Fruit fly (Drosophila melanogaster) whole organism, embryonic: Measurements from ENCODE around the gene CG15283.

Source experiments
- Aef1 ChIP-seq: fragments of 200-800 bp; sonication (Bioruptor generic); IDR thresholded peaks from 3 replicates; pipeline ENCODE4 v1.3.6; 2022; ENCODE audit warnings: missing biosample characterization, missing genetic modification characterization
- Atf3 ChIP-seq: fragments of 200-800 bp; sonication (Bioruptor generic); optimal IDR thresholded peaks from 3 replicates; lab custom pipeline; 2016; ENCODE audit warnings: missing biosample characterization, missing genetic modification characterization
- Bdp1 ChIP-seq: fragments of 200-800 bp; sonication (Bioruptor generic); optimal IDR thresholded peaks from 3 replicates; lab custom pipeline; 2016; ENCODE audit warnings: missing biosample characterization, missing genetic modification characterization
- CG1024 ChIP-seq: fragments of 200-800 bp; sonication (Bioruptor generic); IDR thresholded peaks from 2 replicates; pipeline ENCODE4 v1.3.6; 2022; ENCODE audit warnings: missing biosample characterization, missing genetic modification characterization
- CG12071 ChIP-seq: fragments of 200-800 bp; sonication (Bioruptor generic); optimal IDR thresholded peaks from 3 replicates; lab custom pipeline; 2018; ENCODE audit warnings: missing biosample characterization, mild to moderate bottlenecking, missing genetic modification characterization
- CG13775 ChIP-seq: fragments of 200-800 bp; sonication (Bioruptor generic); optimal IDR thresholded peaks from 3 replicates; lab custom pipeline; 2017; ENCODE audit warnings: missing biosample characterization, mild to moderate bottlenecking, missing genetic modification characterization
- CG13894 ChIP-seq: fragments of 200-800 bp; sonication (Bioruptor generic); optimal IDR thresholded peaks from 3 replicates; lab custom pipeline; 2018; ENCODE audit warnings: missing biosample characterization, mild to moderate bottlenecking, missing genetic modification characterization, moderate library complexity
- CG18599 ChIP-seq: fragments of 200-800 bp; sonication (Bioruptor generic); optimal IDR thresholded peaks from 3 replicates; lab custom pipeline; 2017; ENCODE audit warnings: missing biosample characterization, missing genetic modification characterization, mild to moderate bottlenecking, moderate library complexity, missing genetic modification reagents
- CG2129 ChIP-seq: fragments of 200-800 bp; sonication (Bioruptor generic); IDR thresholded peaks from 2 replicates; pipeline ENCODE4 v1.3.6; 2022; ENCODE audit warnings: missing biosample characterization, missing genetic modification characterization; ENCODE audit not compliant: partially characterized antibody
- CG32532 ChIP-seq: fragments of 200-800 bp; sonication (Bioruptor generic); IDR thresholded peaks from 2 replicates; pipeline ENCODE4 v1.3.6; 2022; ENCODE audit warnings: missing biosample characterization, missing genetic modification characterization
- CG32767 ChIP-seq: fragments of 200-800 bp; sonication (Bioruptor generic); IDR thresholded peaks from 2 replicates; pipeline ENCODE4 v1.3.6; 2022; ENCODE audit warnings: missing biosample characterization, missing genetic modification characterization
- CG3726 ChIP-seq: fragments of 200-800 bp; sonication (Bioruptor generic); IDR thresholded peaks from 3 replicates; pipeline ENCODE4, ENCODE4 v1.3.6; 2022; ENCODE audit warnings: missing biosample characterization, missing genetic modification characterization
- CG6813 ChIP-seq: fragments of 200-800 bp; sonication (Bioruptor generic); optimal IDR thresholded peaks from 2 replicates; lab custom pipeline; 2017; ENCODE audit warnings: missing biosample characterization, missing genetic modification characterization, mild to moderate bottlenecking, moderate library complexity, missing genetic modification reagents
- CG7357 ChIP-seq: fragments of 200-800 bp; sonication (Bioruptor generic); IDR thresholded peaks from 3 replicates; pipeline ENCODE4 v1.3.6; 2022; ENCODE audit warnings: missing biosample characterization, missing genetic modification characterization
- CG9437 ChIP-seq: fragments of 200-800 bp; sonication (Bioruptor generic); optimal IDR thresholded peaks from 2 replicates; lab custom pipeline; 2018; ENCODE audit warnings: missing biosample characterization, mild to moderate bottlenecking, missing genetic modification characterization
- Hey ChIP-seq: fragments of 200-800 bp; sonication (Bioruptor generic); optimal IDR thresholded peaks from 3 replicates; lab custom pipeline; 2018; ENCODE audit warnings: missing biosample characterization, mild to moderate bottlenecking, missing genetic modification characterization
- Hmr ChIP-seq: fragments of 200-800 bp; sonication (Bioruptor generic); optimal IDR thresholded peaks from 3 replicates; lab custom pipeline; 2017; ENCODE audit warnings: mild to moderate bottlenecking, missing biosample characterization, missing genetic modification reagents, missing genetic modification characterization
- Hsf ChIP-seq: fragments of 200-800 bp; sonication (Bioruptor generic); optimal IDR thresholded peaks from 3 replicates; lab custom pipeline; 2016; ENCODE audit warnings: missing biosample characterization, missing genetic modification characterization
- Lhr ChIP-seq: fragments of 200-800 bp; sonication (Bioruptor generic); optimal IDR thresholded peaks from 3 replicates; lab custom pipeline; 2017; ENCODE audit warnings: mild to moderate bottlenecking, missing biosample characterization, missing genetic modification reagents, missing genetic modification characterization
- NC2α ChIP-seq: fragments of 200-800 bp; sonication (Bioruptor generic); optimal IDR thresholded peaks from 2 replicates; lab custom pipeline; 2016; ENCODE audit warnings: missing biosample characterization, missing genetic modification characterization
- NC2β ChIP-seq: fragments of 200-800 bp; sonication (Bioruptor generic); optimal IDR thresholded peaks from 2 replicates; lab custom pipeline; 2016; ENCODE audit warnings: missing biosample characterization, missing genetic modification characterization
- Nf-YA ChIP-seq: fragments of 200-800 bp; sonication (Bioruptor generic); IDR thresholded peaks from 2 replicates; pipeline ENCODE4 v1.3.6; 2022; ENCODE audit warnings: missing biosample characterization, missing genetic modification characterization
- Nf-YC ChIP-seq: fragments of 200-800 bp; optimal IDR thresholded peaks from 3 replicates; lab custom pipeline; 2019; ENCODE audit warnings: missing biosample characterization, mild to moderate bottlenecking, missing genetic modification characterization, moderate library complexity
- Spps ChIP-seq: fragments of 200-800 bp; sonication (Bioruptor generic); optimal IDR thresholded peaks from 2 replicates; lab custom pipeline; 2018; ENCODE audit warnings: missing biosample characterization, mild to moderate bottlenecking, missing genetic modification characterization
- Ssrp ChIP-seq: fragments of 200-800 bp; sonication (Bioruptor generic); optimal IDR thresholded peaks from 2 replicates; lab custom pipeline; 2018; ENCODE audit warnings: missing biosample characterization, mild to moderate bottlenecking, missing genetic modification characterization, moderate library complexity
- Xrp1 ChIP-seq: fragments of 200-800 bp; sonication (Bioruptor generic); IDR thresholded peaks from 2 replicates; pipeline ENCODE4 v1.3.6; 2022; ENCODE audit warnings: missing biosample characterization, missing genetic modification characterization
- abd-A ChIP-seq: fragments of 200-800 bp; sonication (Bioruptor generic); optimal IDR thresholded peaks from 3 replicates; lab custom pipeline; 2019; ENCODE audit warnings: missing biosample characterization, mild to moderate bottlenecking, missing genetic modification characterization, moderate library complexity
- bcd ChIP-seq: fragments of 200-800 bp; sonication (Bioruptor generic); optimal IDR thresholded peaks from 2 replicates; lab custom pipeline; 2017; ENCODE audit warnings: missing biosample characterization, mild to moderate bottlenecking, missing genetic modification characterization
- bsh ChIP-seq, 2 experiments: fragments of 200-800 bp; sonication (Bioruptor generic); optimal IDR thresholded peaks; 2 replicates each; lab custom pipeline; 2017 to 2018; ENCODE audit warnings: mild to moderate bottlenecking in 2 of 2, missing biosample characterization in 2 of 2, missing genetic modification characterization in 2 of 2, moderate library complexity in 1 of 2
- cato ChIP-seq: fragments of 200-800 bp; sonication (Bioruptor generic); optimal IDR thresholded peaks from 2 replicates; lab custom pipeline; 2016; ENCODE audit warnings: missing biosample characterization, missing genetic modification characterization, borderline replicate concordance
- chn ChIP-seq: fragments of 200-800 bp; sonication (Bioruptor generic); optimal IDR thresholded peaks from 2 replicates; lab custom pipeline; 2016; ENCODE audit warnings: missing biosample characterization, missing genetic modification characterization
- ci ChIP-seq: fragments of 200-800 bp; sonication (Bioruptor generic); IDR thresholded peaks from 3 replicates; pipeline ENCODE4 v1.3.6; 2022; ENCODE audit warnings: missing biosample characterization, missing genetic modification characterization
- fd3F ChIP-seq: fragments of 200-800 bp; sonication (Bioruptor generic); optimal IDR thresholded peaks from 2 replicates; lab custom pipeline; 2018; ENCODE audit warnings: missing biosample characterization, mild to moderate bottlenecking, missing genetic modification characterization, moderate library complexity
- gce ChIP-seq: fragments of 200-800 bp; sonication (Bioruptor generic); IDR thresholded peaks from 3 replicates; pipeline ENCODE4 v1.3.6; 2022; ENCODE audit warnings: missing biosample characterization, missing genetic modification characterization
- gro ChIP-seq: fragments of 200-800 bp; sonication (Bioruptor generic); optimal IDR thresholded peaks from 2 replicates; lab custom pipeline; 2016; ENCODE audit warnings: missing biosample characterization, missing genetic modification characterization
- gsb-n ChIP-seq: fragments of 200-800 bp; sonication (Bioruptor generic); optimal IDR thresholded peaks from 3 replicates; lab custom pipeline; 2018; ENCODE audit warnings: missing biosample characterization, mild to moderate bottlenecking, missing genetic modification characterization
- ham ChIP-seq: fragments of 200-800 bp; sonication (Bioruptor generic); IDR thresholded peaks from 2 replicates; pipeline ENCODE4 v1.3.6; 2022; ENCODE audit warnings: missing biosample characterization, missing genetic modification characterization
- jing ChIP-seq: fragments of 200-800 bp; sonication (Bioruptor generic); optimal IDR thresholded peaks from 2 replicates; lab custom pipeline; 2018; ENCODE audit warnings: missing biosample characterization, mild to moderate bottlenecking, missing genetic modification characterization
- kah ChIP-seq: fragments of 200-800 bp; sonication (Bioruptor generic); optimal IDR thresholded peaks from 2 replicates; lab custom pipeline; 2018; ENCODE audit warnings: missing biosample characterization, mild to moderate bottlenecking, missing genetic modification characterization
- kni ChIP-seq: fragments of 200-800 bp; sonication (Bioruptor generic); optimal IDR thresholded peaks from 3 replicates; lab custom pipeline; 2017; ENCODE audit warnings: mild to moderate bottlenecking, missing biosample characterization, missing genetic modification reagents, missing genetic modification characterization
- lab ChIP-seq: fragments of 200-800 bp; sonication (Bioruptor generic); optimal IDR thresholded peaks from 3 replicates; lab custom pipeline; 2017; ENCODE audit warnings: missing biosample characterization, missing genetic modification characterization, mild to moderate bottlenecking, moderate library complexity, missing genetic modification reagents
- lmd ChIP-seq: fragments of 200-800 bp; sonication (Bioruptor generic); IDR thresholded peaks from 2 replicates; pipeline ENCODE4 v1.3.6; 2022; ENCODE audit warnings: missing biosample characterization, missing genetic modification characterization
- nerfin-1 ChIP-seq: fragments of 200-800 bp; sonication (Bioruptor generic); optimal IDR thresholded peaks from 3 replicates; lab custom pipeline; 2019; ENCODE audit warnings: missing biosample characterization, mild to moderate bottlenecking, missing genetic modification characterization, moderate library complexity
- run ChIP-seq: fragments of 200-800 bp; sonication (Bioruptor generic); optimal IDR thresholded peaks from 3 replicates; lab custom pipeline; 2018; ENCODE audit warnings: missing biosample characterization, mild to moderate bottlenecking, missing genetic modification characterization
- schlank ChIP-seq: fragments of 200-800 bp; sonication (Bioruptor generic); optimal IDR thresholded peaks from 2 replicates; lab custom pipeline; 2018; ENCODE audit warnings: missing biosample characterization, mild to moderate bottlenecking, missing genetic modification characterization
- sim ChIP-seq: fragments of 200-800 bp; sonication (Bioruptor generic); IDR thresholded peaks from 2 replicates; pipeline ENCODE4 v1.3.6; 2022; ENCODE audit warnings: missing biosample characterization, missing genetic modification characterization
- slp2 ChIP-seq: fragments of 200-800 bp; sonication (Bioruptor generic); optimal IDR thresholded peaks from 2 replicates; lab custom pipeline; 2016; ENCODE audit warnings: missing biosample characterization, missing genetic modification characterization
- sna ChIP-seq: fragments of 200-800 bp; sonication (Bioruptor generic); IDR thresholded peaks from 2 replicates; pipeline ENCODE4 v1.3.6; 2022; ENCODE audit warnings: missing biosample characterization, missing genetic modification characterization; ENCODE audit not compliant: partially characterized antibody
- sob ChIP-seq: fragments of 200-800 bp; sonication (Bioruptor generic); IDR thresholded peaks from 2 replicates; pipeline ENCODE4 v1.3.6; 2022; ENCODE audit warnings: missing biosample characterization, missing genetic modification characterization
- tna ChIP-seq: fragments of 200-800 bp; sonication (Bioruptor generic); IDR thresholded peaks from 2 replicates; pipeline ENCODE4 v1.3.6; 2022; ENCODE audit warnings: missing biosample characterization, missing genetic modification characterization; ENCODE audit not compliant: partially characterized antibody
- tup ChIP-seq: fragments of 200-800 bp; sonication (Bioruptor generic); optimal IDR thresholded peaks from 2 replicates; lab custom pipeline; 2016; ENCODE audit warnings: missing biosample characterization, mild to moderate bottlenecking, missing genetic modification characterization, moderate library complexity

CG15283 gene

dm6 chr2L:14410331-14410730, 40.4 kb downstream of the CG15283 start (continued):
- TF ChIP-seq Hmr (GFP tag; lab: Kevin White, UChicago) (no peak), slp2 (GFP tag; lab: Kevin White, UChicago) (no peak), tna (peak; percentile 15; the same call in 1 of the 2 replicates), lmd (GFP tag; lab: Robert Waterston, UW) (no peak), CG12071 (GFP tag; lab: Kevin White, UChicago) (peak; percentile 42), Bdp1 (GFP tag; lab: Kevin White, UChicago) (no peak), Hsf (no peak), CG3726 (no peak), jing (GFP tag; lab: Kevin White, UChicago) (no peak), CG32532 (GFP tag; lab: Robert Waterston, UW) (peak; percentile 58; the same call in 1 of the 2 replicates), ham (GFP tag; lab: Robert Waterston, UW) (no peak), Lhr (GFP tag; lab: Kevin White, UChicago) (no peak), run (tag; lab: Kevin White, UChicago) (peak; percentile 53), Nf-YA (GFP tag; lab: Robert Waterston, UW) (peak; percentile 91), gce (GFP tag; lab: Robert Waterston, UW) (no peak), Spps (no peak), ci (GFP tag; lab: Robert Waterston, UW) (peak; percentile 77), abd-A (peak; percentile 97), gro (GFP tag; lab: Kevin White, UChicago) (peak; percentile 32), CG18599 (GFP tag; lab: Kevin White, UChicago) (no peak), Hey (tag; lab: Kevin White, UChicago) (peak; percentile 6), kah (peak; percentile 72), CG2129 (GFP tag; lab: Robert Waterston, UW) (no peak), kni (GFP tag; lab: Kevin White, UChicago) (peak; percentile 72), CG32767 (GFP tag; lab: Robert Waterston, UW) (peak; percentile 11; the same call in 1 of the 2 replicates), tup (no peak), nerfin-1 (no peak), CG13894 (tag; lab: Kevin White, UChicago) (no peak), CG13775 (GFP tag; lab: Kevin White, UChicago) (no peak), fd3F (GFP tag; lab: Kevin White, UChicago) (no peak), bcd (no peak), Atf3 (GFP tag; lab: Kevin White, UChicago) (no peak), NC2α (GFP tag; lab: Kevin White, UChicago) (no peak), CG9437 (no peak), CG7357 (GFP tag; lab: Robert Waterston, UW) (no peak), cato (no peak), NC2β (GFP tag; lab: Kevin White, UChicago) (no peak), sna (peak; percentile 33), Ssrp (tag; lab: Kevin White, UChicago) (no peak), lab (GFP tag; lab: Kevin White, UChicago) (peak; percentile 41), Nf-YC (tag; lab: Kevin White, UChicago) (peak; percentile 99), schlank (tag; lab: Kevin White, UChicago) (no peak), CG6813 (GFP tag; lab: Kevin White, UChicago) (no peak), CG1024 (GFP tag; lab: Robert Waterston, UW) (no peak), gsb-n (tag; lab: Kevin White, UChicago) (peak; percentile 11), Aef1 (GFP tag; lab: Robert Waterston, UW) (peak; percentile 81), chn (no peak), bsh (GFP tag; optimal IDR thresholded peaks at IDR 0.05; lab: Kevin White, UChicago) (no peak), Xrp1 (GFP tag; lab: Robert Waterston, UW) (no peak), sim (GFP tag; lab: Robert Waterston, UW) (no peak), sob (GFP tag; lab: Robert Waterston, UW) (peak; percentile 40; the same call in 1 of the 2 replicates)
